Worm (Caenorhabditis elegans) whole organism, L1 larva: ENCODE measurements around the gene str-196.

Source experiments
- aly-2 ChIP-seq: fragments of 150-350 bp; optimal IDR thresholded peaks from 2 replicates; lab custom pipeline; 2014; ENCODE audit warnings: missing biosample characterization, missing genetic modification characterization
- blmp-1 ChIP-seq: fragments of 150-350 bp; optimal IDR thresholded peaks from 2 replicates; lab custom pipeline; 2014; ENCODE audit warnings: missing biosample characterization, missing genetic modification characterization
- ceh-63 ChIP-seq: fragments of 200-800 bp; sonication (Bioruptor generic); optimal IDR thresholded peaks from 2 replicates; lab custom pipeline; 2018; ENCODE audit warnings: mild to moderate bottlenecking, missing genetic modification characterization, missing compliant biosample characterization
- dpl-1 ChIP-seq, 3 experiments: fragments of 150-350 bp in 2 of 3; sonication (generic microtip) in 1 of 3; optimal IDR thresholded peaks; 2 replicates each; lab custom pipeline; 2014 to 2017; ENCODE audit warnings: missing biosample characterization in 3 of 3, missing genetic modification characterization in 3 of 3, missing genetic modification reagents in 3 of 3
- efl-1 ChIP-seq, 4 experiments: fragments of 150-350 bp; optimal IDR thresholded peaks in 3 of 4; peaks in 1 of 4; 1 replicate in 1 of 4; 2 replicates in 3 of 4; lab custom pipeline; 2014; ENCODE audit warnings: missing biosample characterization in 2 of 4, missing genetic modification characterization in 2 of 4, missing genetic modification reagents in 2 of 4
- egl-27 ChIP-seq, 2 experiments: fragments of 150-350 bp in 1 of 2; sonication (generic microtip); optimal IDR thresholded peaks; 3 replicates each; lab custom pipeline; 2017 to 2018; ENCODE audit warnings: missing biosample characterization in 2 of 2, missing genetic modification characterization in 2 of 2, missing genetic modification reagents in 2 of 2
- elt-2 ChIP-seq: sonication (generic microtip); optimal IDR thresholded peaks from 2 replicates; lab custom pipeline; 2016; ENCODE audit warnings: missing genetic modification characterization, mild to moderate bottlenecking, inconsistent platforms, missing compliant biosample characterization, missing genetic modification reagents
- elt-3 ChIP-seq, 6 experiments: fragments of 150-350 bp in 1 of 6; sonication (generic microtip); optimal IDR thresholded peaks; 2 replicates each; lab custom pipeline; 2017 to 2018; ENCODE audit warnings: missing biosample characterization in 6 of 6, missing genetic modification characterization in 6 of 6, inconsistent platforms in 1 of 6
- fkh-4 ChIP-seq: sonication (generic microtip); optimal IDR thresholded peaks from 2 replicates; lab custom pipeline; 2016; ENCODE audit warnings: missing compliant biosample characterization, missing genetic modification characterization, borderline replicate concordance
- fkh-8 ChIP-seq: sonication (generic microtip); optimal IDR thresholded peaks from 2 replicates; lab custom pipeline; 2016; ENCODE audit warnings: mild to moderate bottlenecking, missing genetic modification characterization, missing compliant biosample characterization
- lin-14 ChIP-seq: fragments of 200-800 bp; sonication (Bioruptor generic); optimal IDR thresholded peaks from 2 replicates; lab custom pipeline; 2018; ENCODE audit warnings: mild to moderate bottlenecking, missing genetic modification characterization, moderate library complexity, missing compliant biosample characterization
- lin-35 ChIP-seq, 2 experiments: fragments of 150-350 bp; optimal IDR thresholded peaks; 2 replicates each; lab custom pipeline; 2014; ENCODE audit warnings: missing biosample characterization in 2 of 2, missing genetic modification characterization in 2 of 2, missing genetic modification reagents in 2 of 2
- lsy-2 ChIP-seq, 2 experiments: fragments of 150-350 bp; optimal IDR thresholded peaks; 2 replicates each; lab custom pipeline; 2014; ENCODE audit warnings: missing biosample characterization in 2 of 2, missing genetic modification characterization in 2 of 2
- mdl-1 ChIP-seq, 2 experiments: fragments of 150-350 bp; optimal IDR thresholded peaks; 2 replicates each; lab custom pipeline; 2014 to 2017; ENCODE audit warnings: missing biosample characterization in 2 of 2, missing genetic modification characterization in 2 of 2, inconsistent platforms in 1 of 2
- mep-1 ChIP-seq: fragments of 150-350 bp; optimal IDR thresholded peaks from 2 replicates; lab custom pipeline; 2014; ENCODE audit warnings: missing biosample characterization, missing genetic modification characterization
- nhr-19 ChIP-seq: fragments of 200-800 bp; sonication (Bioruptor generic); conservative IDR thresholded peaks from 2 replicates; pipeline ENCODE4 v1.3.6; 2022; ENCODE audit warnings: missing genetic modification characterization, missing compliant biosample characterization
- nhr-20 ChIP-seq: sonication (generic microtip); optimal IDR thresholded peaks from 2 replicates; lab custom pipeline; 2016; ENCODE audit warnings: mild to moderate bottlenecking, missing genetic modification characterization, missing compliant biosample characterization
- nhr-28 ChIP-seq: fragments of 150-350 bp; optimal IDR thresholded peaks from 2 replicates; lab custom pipeline; 2014; ENCODE audit warnings: missing biosample characterization, missing genetic modification characterization
- nhr-47 ChIP-seq: sonication (generic microtip); optimal IDR thresholded peaks from 2 replicates; lab custom pipeline; 2016; ENCODE audit warnings: mild to moderate bottlenecking, missing genetic modification characterization, moderate library complexity, missing compliant biosample characterization
- nhr-71 ChIP-seq: sonication (generic microtip); optimal IDR thresholded peaks from 2 replicates; lab custom pipeline; 2016; ENCODE audit warnings: mild to moderate bottlenecking, missing genetic modification characterization, moderate library complexity, missing compliant biosample characterization
- nhr-77 ChIP-seq: fragments of 150-350 bp; optimal IDR thresholded peaks from 2 replicates; lab custom pipeline; 2014; ENCODE audit warnings: missing biosample characterization, missing genetic modification characterization
- nhr-85 ChIP-seq: sonication (generic microtip); peaks from one replicate; lab custom pipeline; 2016; ENCODE audit warnings: missing genetic modification characterization, inconsistent platforms, missing compliant biosample characterization
- nhr-90 ChIP-seq: sonication (generic microtip); optimal IDR thresholded peaks from 2 replicates; lab custom pipeline; 2016; ENCODE audit warnings: mild to moderate bottlenecking, missing genetic modification characterization, missing compliant biosample characterization; ENCODE audit not compliant: poor library complexity
- pqm-1 ChIP-seq: sonication (generic microtip); optimal IDR thresholded peaks from 3 replicates; lab custom pipeline; 2017; ENCODE audit warnings: missing biosample characterization, missing genetic modification characterization
- skn-1 ChIP-seq: fragments of 150-350 bp; optimal IDR thresholded peaks from 2 replicates; lab custom pipeline; 2014; ENCODE audit warnings: missing biosample characterization, missing genetic modification characterization
- snu-23 ChIP-seq: sonication (generic microtip); optimal IDR thresholded peaks from 2 replicates; lab custom pipeline; 2016; ENCODE audit warnings: missing genetic modification characterization, missing compliant biosample characterization
- tbx-2 ChIP-seq: sonication (generic microtip); optimal IDR thresholded peaks from 2 replicates; lab custom pipeline; 2016; ENCODE audit warnings: missing genetic modification characterization, missing compliant biosample characterization
- zip-4 ChIP-seq: fragments of 200-800 bp; sonication (Bioruptor generic); optimal IDR thresholded peaks from 2 replicates; lab custom pipeline; 2018; ENCODE audit warnings: mild to moderate bottlenecking, missing genetic modification characterization, moderate library complexity, missing compliant biosample characterization
- ztf-11 ChIP-seq, 2 experiments: sonication (generic microtip); optimal IDR thresholded peaks; 2 replicates each; lab custom pipeline; 2016 to 2017; ENCODE audit warnings: missing genetic modification characterization in 2 of 2, missing biosample characterization in 1 of 2, missing compliant biosample characterization in 1 of 2
- ztf-4 ChIP-seq: fragments of 150-350 bp; optimal IDR thresholded peaks from 2 replicates; lab custom pipeline; 2014; ENCODE audit warnings: missing biosample characterization, missing genetic modification characterization

The str-196 gene

ce11 chrV:532046-532445 lies 40.5 kb downstream of the str-196 start, which contains the start of gene nhr-58 (continued):
- peak; percentile 76 for TF ChIP-seq nhr-71
- peak; percentile 43 for TF ChIP-seq skn-1 (tag; lab: Kevin White, UChicago)
- TF ChIP-seq nhr-85 (tag; lab: Kevin White, UChicago), result peak; percentile 83
- TF ChIP-seq tbx-2 (tag; lab: Kevin White, UChicago), result peak; percentile 23
- peak; percentile 77 for TF ChIP-seq nhr-20 (tag; lab: Kevin White, UChicago)
- TF ChIP-seq ztf-11 (tag; optimal IDR thresholded peaks at IDR 0.05; lab: Kevin White, UChicago), result no peak
- TF ChIP-seq aly-2 (tag; lab: Kevin White, UChicago), result no peak
- peak; percentile 27 for TF ChIP-seq nhr-90
- peak; percentile 58 for TF ChIP-seq nhr-19 (GFP tag; lab: Robert Waterston, UW)

- TF ChIP-seq efl-1 (optimal IDR thresholded peaks at IDR 0.05; lab: Kevin White, UChicago) (peak in 1 of 2 experiments; percentile 1), efl-1 (GFP tag; optimal IDR thresholded peaks at IDR 0.05 in 1 of 2; lab: Kevin White, UChicago) (no peak), mep-1 (tag; lab: Kevin White, UChicago) (peak; percentile 54), lin-35 (GFP tag; optimal IDR thresholded peaks at IDR 0.05; lab: Kevin White, UChicago) (peak in 1 of 2 experiments; percentile 44), lin-14 (peak; percentile 92), elt-3 (tag; optimal IDR thresholded peaks at IDR 0.05; lab: Kevin White, UChicago) (peak in 2 of 6 experiments; percentile 25 to 44), aly-2 (tag; lab: Kevin White, UChicago) (no peak), fkh-4 (tag; lab: Kevin White, UChicago) (no peak), dpl-1 (GFP tag; optimal IDR thresholded peaks at IDR 0.05; lab: Kevin White, UChicago) (peak in 1 of 3 experiments; percentile 16), blmp-1 (tag; lab: Kevin White, UChicago) (peak; percentile 43), nhr-85 (tag; lab: Kevin White, UChicago) (peak; percentile 77), ztf-4 (tag; lab: Kevin White, UChicago) (no peak), mdl-1 (tag; optimal IDR thresholded peaks at IDR 0.05; lab: Kevin White, UChicago) (peak in 1 of 2 experiments; percentile 19), lsy-2 (tag; optimal IDR thresholded peaks at IDR 0.05; lab: Kevin White, UChicago) (peak in 1 of 2 experiments; percentile 0), nhr-77 (tag; lab: Kevin White, UChicago) (peak; percentile 28), elt-2 (tag; lab: Kevin White, UChicago) (peak; percentile 35), ceh-63 (GFP tag; lab: Kevin White, UChicago) (no peak), nhr-20 (tag; lab: Kevin White, UChicago) (peak; percentile 56), nhr-90 (peak; percentile 13), snu-23 (GFP tag; lab: Kevin White, UChicago) (peak; percentile 57)
Observed at ce11 chrV:534176-534575, 42.6 kb downstream of the str-196 start, which contains the start of gene nhr-132. Gene nhr-132, plus strand, starts transcription at chrV:534446.

DNA sequence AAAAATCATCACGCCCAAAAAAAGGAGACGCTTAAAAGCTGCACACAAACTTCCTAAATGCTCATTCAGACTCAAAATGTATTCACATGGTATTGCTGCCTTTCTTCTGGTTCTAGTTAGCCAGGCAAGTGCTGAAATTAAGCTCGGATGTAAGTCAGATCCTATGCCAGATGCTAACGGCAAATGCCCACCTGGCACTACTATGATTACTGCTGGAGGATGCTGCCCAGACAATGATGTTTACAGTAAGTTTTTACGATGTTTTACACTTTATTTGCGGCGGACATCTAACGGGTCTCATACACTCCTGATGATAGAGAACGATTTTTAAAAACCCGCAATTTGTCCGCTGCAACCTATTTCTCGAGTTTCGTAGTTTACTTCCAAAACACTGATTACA lies 45.0 kb downstream of the str-196 start, which contains the start of gene C14C6.5:
TSS of gene C14C6.5 (plus strand) at position 58 of the 400 bp plus-strand sequence.
- TF ChIP-seq fkh-8 (tag; lab: Kevin White, UChicago) (no peak), mdl-1 (tag; optimal IDR thresholded peaks at IDR 0.05; lab: Kevin White, UChicago) (no peak), zip-4 (GFP tag; lab: Kevin White, UChicago) (no peak), nhr-47 (tag; lab: Kevin White, UChicago) (no peak), elt-2 (tag; lab: Kevin White, UChicago) (no peak), nhr-28 (no peak), pqm-1 (no peak)
- TF ChIP-seq, all 84 proteins: peak for 0

DNA sequence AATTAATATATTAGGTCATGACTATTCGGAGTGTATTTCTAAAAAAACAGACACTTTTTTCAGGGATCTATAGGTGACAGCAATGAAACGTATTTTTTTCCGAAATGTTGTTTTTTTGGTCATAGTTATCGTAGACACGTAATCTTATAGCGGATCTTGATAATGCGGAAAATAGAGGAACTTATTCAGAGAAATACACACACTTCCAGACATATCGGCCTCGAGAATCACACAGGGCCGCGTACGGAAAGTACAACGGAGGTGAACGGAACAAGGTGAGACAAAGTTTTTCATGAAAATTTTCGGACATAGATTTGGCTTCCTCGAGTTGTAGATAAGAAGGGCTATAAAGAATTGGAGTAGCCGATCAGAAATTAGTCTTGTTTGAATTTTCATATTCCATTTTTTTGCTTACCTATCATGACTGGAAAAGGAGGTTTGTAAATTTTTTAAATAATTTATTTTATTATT lies 47.5 kb downstream of the str-196 start, which contains the start of gene nhr-155:
TSS of gene nhr-155 (plus strand) at position 421 of the 471 bp plus-strand sequence.
- TF ChIP-seq egl-27 (tag; optimal IDR thresholded peaks at IDR 0.05; lab: Kevin White, UChicago), result no peak
- peak; percentile 20 for TF ChIP-seq nhr-85 (tag; lab: Kevin White, UChicago)

DNA sequence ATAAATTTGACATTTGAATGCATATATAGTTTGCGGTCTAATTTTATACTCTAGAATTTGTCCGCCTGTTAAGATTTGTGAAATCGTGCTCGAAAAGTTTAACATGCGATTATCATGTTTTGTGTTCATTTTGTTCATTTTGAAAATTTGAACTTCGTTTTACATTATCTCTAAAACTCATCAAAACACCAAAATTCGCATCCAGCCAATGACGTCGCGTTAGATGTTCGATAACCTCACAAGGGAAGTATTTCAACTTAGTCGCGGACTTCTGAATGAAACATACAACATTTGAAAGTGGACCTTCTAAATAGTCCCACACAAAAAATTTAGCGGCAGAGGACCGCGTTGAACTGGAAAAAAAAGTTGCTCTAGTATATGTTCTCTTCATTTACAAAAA lies 49.9 kb downstream of the str-196 start:
- TF ChIP-seq nhr-85 (tag; lab: Kevin White, UChicago) (peak; percentile 65), mdl-1 (tag; optimal IDR thresholded peaks at IDR 0.05; lab: Kevin White, UChicago) (no peak)
